Fruit fly (Drosophila melanogaster): ENCODE data around the gene Jig.

Jig gene

DNA sequence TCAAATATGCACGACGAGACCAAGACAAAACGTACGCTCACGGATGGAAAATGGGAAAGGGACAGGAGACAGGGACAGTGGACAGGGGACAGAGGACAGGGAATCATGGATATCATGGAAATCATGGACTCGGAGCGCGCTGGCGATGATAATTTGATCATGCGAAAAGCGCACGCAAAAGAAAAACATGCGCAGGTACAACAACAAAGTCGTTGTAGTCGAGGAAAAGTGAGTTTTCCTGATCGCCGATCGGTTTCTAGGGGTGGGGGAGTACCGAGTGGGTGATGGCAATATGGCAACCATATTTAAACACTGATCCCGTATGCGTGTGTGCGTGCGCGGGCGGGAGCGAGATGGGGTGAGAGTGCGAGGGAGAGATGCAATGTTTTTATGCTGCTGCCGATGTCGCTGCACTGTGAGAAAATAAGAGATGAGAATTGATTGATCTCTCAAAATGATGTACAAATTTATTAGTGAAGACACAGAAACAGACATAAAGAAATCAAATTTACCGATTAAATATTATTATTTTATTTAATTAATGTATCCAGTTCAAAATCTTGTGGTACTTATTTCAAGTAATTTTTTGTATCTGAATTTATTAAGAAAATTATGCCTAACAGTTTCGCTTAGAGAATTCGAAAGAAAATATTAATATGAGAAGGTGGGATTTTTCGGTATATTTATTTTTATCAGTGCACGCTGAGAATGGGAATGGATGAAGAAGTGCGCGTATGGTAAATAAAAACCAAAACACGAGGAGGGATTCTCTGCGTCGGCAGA lies 30.2 kb downstream of the Jig start (continued):
- no peak for TF ChIP-seq Opbp (GFP tag; IDR thresholded peaks at IDR 0.05; ENCODE audit: partially characterized antibody)
- TF ChIP-seq CG17612 (GFP tag; IDR thresholded peaks at IDR 0.05), result no peak
- no peak for TF ChIP-seq ham (GFP tag; IDR thresholded peaks at IDR 0.05)
- peak; percentile 88 for TF ChIP-seq Asciz (GFP tag; optimal IDR thresholded peaks at IDR 0.05)
- peak; percentile 80; the same call in 2 of the 3 replicates for TF ChIP-seq zfh1 (GFP tag; IDR thresholded peaks at IDR 0.05)
- TF ChIP-seq CG3847 (GFP tag; IDR thresholded peaks at IDR 0.05), result peak; percentile 47
- TF ChIP-seq br (optimal IDR thresholded peaks at IDR 0.05), result no peak
- TF ChIP-seq pho (GFP tag; optimal IDR thresholded peaks at IDR 0.05), result no peak
- TF ChIP-seq CG10147 (GFP tag; optimal IDR thresholded peaks at IDR 0.05), result peak; percentile 73
- TF ChIP-seq crol (GFP tag; IDR thresholded peaks at IDR 0.05), result no peak
- TF ChIP-seq CG17361 (GFP tag; IDR thresholded peaks at IDR 0.05), result peak; percentile 98
- TF ChIP-seq Mes4 (GFP tag; optimal IDR thresholded peaks at IDR 0.05), result no peak
- TF ChIP-seq NC2α (GFP tag; optimal IDR thresholded peaks at IDR 0.05), result no peak
- TF ChIP-seq Oaz (GFP tag; IDR thresholded peaks at IDR 0.05), result no peak
- TF ChIP-seq CG17829 (tag; optimal IDR thresholded peaks at IDR 0.05), result peak; percentile 98
- no peak for TF ChIP-seq fu2 (GFP tag; optimal IDR thresholded peaks at IDR 0.05)
- TF ChIP-seq CHES-1-like (GFP tag; optimal IDR thresholded peaks at IDR 0.05), result no peak
- no peak for TF ChIP-seq GATAe (GFP tag; conservative IDR thresholded peaks at IDR 0.05)
- TF ChIP-seq CG3838 (GFP tag; optimal IDR thresholded peaks at IDR 0.05), result no peak
- TF ChIP-seq Aef1 (GFP tag; IDR thresholded peaks at IDR 0.05), result peak; percentile 19; the same call in 1 of the 3 replicates
- no peak for TF ChIP-seq cad (GFP tag; optimal IDR thresholded peaks at IDR 0.05)
- peak; percentile 47 for TF ChIP-seq chn (GFP tag; optimal IDR thresholded peaks at IDR 0.05)
- TF ChIP-seq Scr (GFP tag; IDR thresholded peaks at IDR 0.05; ENCODE audit: partially characterized antibody), result no peak
- peak; percentile 69 for TF ChIP-seq lmd (GFP tag; IDR thresholded peaks at IDR 0.05)
- TF ChIP-seq ase (GFP tag; IDR thresholded peaks at IDR 0.05), result peak; percentile 68; the same call in 1 of the 3 replicates
- no peak for TF ChIP-seq HmgD (GFP tag; optimal IDR thresholded peaks at IDR 0.05)
- TF ChIP-seq Ets65A (GFP tag), result peak; percentile 54
- TF ChIP-seq rib (GFP tag; IDR thresholded peaks at IDR 0.05), result no peak
- no peak for TF ChIP-seq CG33213 (GFP tag; optimal IDR thresholded peaks at IDR 0.05)
- no peak for TF ChIP-seq pfk (GFP tag; optimal IDR thresholded peaks at IDR 0.05)
- peak; percentile 64 for TF ChIP-seq trh (GFP tag; optimal IDR thresholded peaks at IDR 0.05)
- peak; percentile 74 for TF ChIP-seq CG6813 (GFP tag; optimal IDR thresholded peaks at IDR 0.05)
- peak; percentile 56 for TF ChIP-seq E2f1 (GFP tag; IDR thresholded peaks at IDR 0.05)
- peak; percentile 55 for TF ChIP-seq CG12299 (tag; optimal IDR thresholded peaks at IDR 0.05)
- TF ChIP-seq CG43689 (GFP tag; IDR thresholded peaks at IDR 0.05), result no peak
- peak; percentile 78 for TF ChIP-seq ATbp (GFP tag; optimal IDR thresholded peaks at IDR 0.05)
- peak; percentile 37 for TF ChIP-seq MTF-1 (GFP tag; optimal IDR thresholded peaks at IDR 0.05; ENCODE audit: borderline replicate concordance)
- no peak for TF ChIP-seq CG3065 (GFP tag; optimal IDR thresholded peaks at IDR 0.05)
- peak; percentile 76 for TF ChIP-seq stc (GFP tag; IDR thresholded peaks at IDR 0.05)
- peak; percentile 84 for TF ChIP-seq tin (GFP tag; optimal IDR thresholded peaks at IDR 0.05)
- TF ChIP-seq lola (GFP tag; optimal IDR thresholded peaks at IDR 0.05), result peak in 1 of 3 experiments; percentile 99
- TF ChIP-seq hbn (GFP tag; IDR thresholded peaks at IDR 0.05; ENCODE audit: partially characterized antibody), result no peak
- TF ChIP-seq ci (GFP tag; IDR thresholded peaks at IDR 0.05), result peak; percentile 62; the same call in 1 of the 3 replicates
- TF ChIP-seq CG3281 (GFP tag; optimal IDR thresholded peaks at IDR 0.05), result peak; percentile 41
- peak; percentile 79 for TF ChIP-seq CG17385 (GFP tag; optimal IDR thresholded peaks at IDR 0.05)
- peak; percentile 28 to 54 for TF ChIP-seq Pdp1 (GFP tag; optimal IDR thresholded peaks at IDR 0.05)
- peak; percentile 76 for TF ChIP-seq wor (GFP tag; IDR thresholded peaks at IDR 0.05)
- peak; percentile 74 for TF ChIP-seq oc (tag; optimal IDR thresholded peaks at IDR 0.05)
- no peak for TF ChIP-seq Optix (GFP tag; IDR thresholded peaks at IDR 0.05)
- no peak for TF ChIP-seq CkIIα-i1 (GFP tag; IDR thresholded peaks at IDR 0.05)
- no peak for TF ChIP-seq aop (GFP tag; IDR thresholded peaks at IDR 0.05)
